Fruit fly (Drosophila melanogaster): ENCODE results near the gene Gr28a.

Gr28a gene

dm6 chr2L:7418148-7418988 is 35.6 kb downstream of the Gr28a start:
- peak; percentile 93 for TF ChIP-seq kay (GFP tag; ENCODE audit: borderline replicate concordance)
- TF ChIP-seq toe (GFP tag; optimal IDR thresholded peaks at IDR 0.05), result no peak
- no peak for TF ChIP-seq Crg-1 (GFP tag; optimal IDR thresholded peaks at IDR 0.05)
- no peak for TF ChIP-seq Hr96 (GFP tag; optimal IDR thresholded peaks at IDR 0.05)
- no peak for TF ChIP-seq CG7101 (tag; optimal IDR thresholded peaks at IDR 0.05)
- TF ChIP-seq tj (GFP tag; optimal IDR thresholded peaks at IDR 0.05), result peak; percentile 80
- TF ChIP-seq CG12768 (GFP tag; optimal IDR thresholded peaks at IDR 0.05), result no peak
- no peak for TF ChIP-seq CG11617 (GFP tag; optimal IDR thresholded peaks at IDR 0.05)
- TF ChIP-seq Clk (GFP tag; optimal IDR thresholded peaks at IDR 0.05), result no peak
- peak; percentile 12 for TF ChIP-seq bab1 (GFP tag; optimal IDR thresholded peaks at IDR 0.05)
- no peak for TF ChIP-seq CG5204 (GFP tag; optimal IDR thresholded peaks at IDR 0.05)
- TF ChIP-seq CG14711 (tag; optimal IDR thresholded peaks at IDR 0.05), result no peak
- no peak for TF ChIP-seq cnc (optimal IDR thresholded peaks at IDR 0.05)
- TF ChIP-seq CG1620 (GFP tag; optimal IDR thresholded peaks at IDR 0.05), result no peak
- TF ChIP-seq CG7045 (GFP tag; optimal IDR thresholded peaks at IDR 0.05), result no peak
- TF ChIP-seq cic (GFP tag; optimal IDR thresholded peaks at IDR 0.05), result peak; percentile 15
- TF ChIP-seq ovo (GFP tag; optimal IDR thresholded peaks at IDR 0.05), result no peak
- TF ChIP-seq Mnt (GFP tag; optimal IDR thresholded peaks at IDR 0.05), result peak; percentile 55
- peak; percentile 28 for TF ChIP-seq pad (GFP tag; optimal IDR thresholded peaks at IDR 0.05)
- TF ChIP-seq CG33017 (tag; optimal IDR thresholded peaks at IDR 0.05), result no peak

dm6 chr2L:7411947-7412621 is 41.9 kb downstream of the Gr28a start, which contains the start of gene chm:
chm (plus strand) TSS chr2L:7412417.
- TF ChIP-seq Mnt (GFP tag; optimal IDR thresholded peaks at IDR 0.05) (no peak), CG12768 (GFP tag; optimal IDR thresholded peaks at IDR 0.05) (no peak), CG33017 (tag; optimal IDR thresholded peaks at IDR 0.05) (peak; percentile 2), CG14711 (tag; optimal IDR thresholded peaks at IDR 0.05) (no peak), tj (GFP tag; optimal IDR thresholded peaks at IDR 0.05) (no peak), Hr96 (GFP tag; optimal IDR thresholded peaks at IDR 0.05) (peak; percentile 4), CG5204 (GFP tag; optimal IDR thresholded peaks at IDR 0.05) (no peak), Clk (GFP tag; optimal IDR thresholded peaks at IDR 0.05) (no peak), CG11617 (GFP tag; optimal IDR thresholded peaks at IDR 0.05) (no peak), CG7101 (tag; optimal IDR thresholded peaks at IDR 0.05) (peak; percentile 24), CG1620 (GFP tag; optimal IDR thresholded peaks at IDR 0.05) (peak; percentile 38), toe (GFP tag; optimal IDR thresholded peaks at IDR 0.05) (no peak), CG7045 (GFP tag; optimal IDR thresholded peaks at IDR 0.05) (peak; percentile 15), cic (GFP tag; optimal IDR thresholded peaks at IDR 0.05) (no peak), cnc (optimal IDR thresholded peaks at IDR 0.05) (no peak), ovo (GFP tag; optimal IDR thresholded peaks at IDR 0.05) (no peak), bab1 (GFP tag; optimal IDR thresholded peaks at IDR 0.05) (peak; percentile 57), kay (GFP tag; ENCODE audit: borderline replicate concordance) (no peak), Crg-1 (GFP tag; optimal IDR thresholded peaks at IDR 0.05) (no peak), pad (GFP tag; optimal IDR thresholded peaks at IDR 0.05) (no peak)

dm6 chr2L:7410609-7411008 is 43.4 kb downstream of the Gr28a start, which contains the start of gene CG15818:
CG15818 (plus strand) TSS chr2L:7410909.
- TF ChIP-seq cic (GFP tag; optimal IDR thresholded peaks at IDR 0.05) (no peak), CG33017 (tag; optimal IDR thresholded peaks at IDR 0.05) (no peak), kay (GFP tag; ENCODE audit: borderline replicate concordance) (no peak), ovo (GFP tag; optimal IDR thresholded peaks at IDR 0.05) (no peak)

- TF ChIP-seq CG7045 (GFP tag; optimal IDR thresholded peaks at IDR 0.05), result no peak
These were observed 44.4 kb downstream of the Gr28a start, which contains the start of gene CG5181 for dm6 chr2L:7409602-7410001. CG5181 (minus strand) TSS chr2L:7409809.

- no peak for TF ChIP-seq CG5204 (GFP tag; optimal IDR thresholded peaks at IDR 0.05)
- TF ChIP-seq tj (GFP tag; optimal IDR thresholded peaks at IDR 0.05), result no peak
- no peak for TF ChIP-seq Clk (GFP tag; optimal IDR thresholded peaks at IDR 0.05)
These were observed 45.0 kb downstream of the Gr28a start for dm6 chr2L:7409007-7409406.

- TF ChIP-seq CG11617 (GFP tag; optimal IDR thresholded peaks at IDR 0.05) (no peak), cnc (optimal IDR thresholded peaks at IDR 0.05) (no peak), pad (GFP tag; optimal IDR thresholded peaks at IDR 0.05) (no peak), bab1 (GFP tag; optimal IDR thresholded peaks at IDR 0.05) (no peak), CG7101 (tag; optimal IDR thresholded peaks at IDR 0.05) (no peak), CG1620 (GFP tag; optimal IDR thresholded peaks at IDR 0.05) (no peak), ovo (GFP tag; optimal IDR thresholded peaks at IDR 0.05) (no peak), Clk (GFP tag; optimal IDR thresholded peaks at IDR 0.05) (no peak), CG14711 (tag; optimal IDR thresholded peaks at IDR 0.05) (no peak), Mnt (GFP tag; optimal IDR thresholded peaks at IDR 0.05) (no peak), CG12768 (GFP tag; optimal IDR thresholded peaks at IDR 0.05) (no peak), CG33017 (tag; optimal IDR thresholded peaks at IDR 0.05) (no peak), CG7045 (GFP tag; optimal IDR thresholded peaks at IDR 0.05) (no peak), toe (GFP tag; optimal IDR thresholded peaks at IDR 0.05) (no peak), kay (GFP tag; ENCODE audit: borderline replicate concordance) (no peak), tj (GFP tag; optimal IDR thresholded peaks at IDR 0.05) (no peak), Crg-1 (GFP tag; optimal IDR thresholded peaks at IDR 0.05) (no peak), cic (GFP tag; optimal IDR thresholded peaks at IDR 0.05) (no peak)
These were observed 46.4 kb downstream of the Gr28a start for dm6 chr2L:7407638-7408037.
